Fruit fly (Drosophila melanogaster): ENCODE measurements around the gene CG33665.
A peak's percentile ranks its signal among the peaks of the same experiment; 100 is the strongest.

The CG33665 gene

dm6 chrX:6439495-6439894, 39.2 kb downstream of the CG33665 start (continued):
- TF ChIP-seq CG12219 (GFP tag; optimal IDR thresholded peaks at IDR 0.05), result peak; percentile 18
- peak; percentile 41; the same call in 1 of the 2 replicates for TF ChIP-seq Rx (GFP tag; IDR thresholded peaks at IDR 0.05)
- no peak for TF ChIP-seq gcm2 (GFP tag; optimal IDR thresholded peaks at IDR 0.05)
- TF ChIP-seq CG3726 (GFP tag; IDR thresholded peaks at IDR 0.05), result no peak
- TF ChIP-seq CG10147 (GFP tag; optimal IDR thresholded peaks at IDR 0.05), result peak; percentile 21
- TF ChIP-seq BtbVII (GFP tag; optimal IDR thresholded peaks at IDR 0.05), result peak; percentile 40
- TF ChIP-seq pan (optimal IDR thresholded peaks at IDR 0.05), result no peak
- TF ChIP-seq pan (GFP tag; optimal IDR thresholded peaks at IDR 0.05 in 1 of 2, IDR thresholded peaks at IDR 0.05 in 1 of 2), result peak in 1 of 2 experiments; percentile 76
- no peak for TF ChIP-seq CG13775 (GFP tag; optimal IDR thresholded peaks at IDR 0.05)
- peak; percentile 35 for TF ChIP-seq CG6683 (GFP tag; optimal IDR thresholded peaks at IDR 0.05)
- no peak for TF ChIP-seq CG4617 (GFP tag; optimal IDR thresholded peaks at IDR 0.05; ENCODE audit: borderline replicate concordance)
- no peak for TF ChIP-seq Atf-2 (GFP tag; optimal IDR thresholded peaks at IDR 0.05)
- TF ChIP-seq h (optimal IDR thresholded peaks at IDR 0.05), result no peak
- TF ChIP-seq dmrt11E (tag; optimal IDR thresholded peaks at IDR 0.05), result no peak
- TF ChIP-seq jumu (GFP tag; optimal IDR thresholded peaks at IDR 0.05), result no peak
- TF ChIP-seq CG12942 (GFP tag; optimal IDR thresholded peaks at IDR 0.05), result no peak
- TF ChIP-seq bowl (GFP tag; IDR thresholded peaks at IDR 0.05), result no peak
- no peak for TF ChIP-seq C15 (GFP tag; IDR thresholded peaks at IDR 0.05)
- TF ChIP-seq cad (GFP tag; optimal IDR thresholded peaks at IDR 0.05), result no peak
- peak; percentile 61; the same call in 2 of the 3 replicates for TF ChIP-seq CG34422 (GFP tag; IDR thresholded peaks at IDR 0.05)
- TF ChIP-seq p53 (GFP tag; optimal IDR thresholded peaks at IDR 0.05), result no peak
- no peak for TF ChIP-seq grau (tag; optimal IDR thresholded peaks at IDR 0.05)
- TF ChIP-seq phol (tag; optimal IDR thresholded peaks at IDR 0.05), result peak; percentile 10
- no peak for TF ChIP-seq fd64A (GFP tag; optimal IDR thresholded peaks at IDR 0.05)
- peak; percentile 53 for TF ChIP-seq gsb (GFP tag; IDR thresholded peaks at IDR 0.05)
- TF ChIP-seq lab (GFP tag; optimal IDR thresholded peaks at IDR 0.05), result peak; percentile 87
- peak; percentile 48 for TF ChIP-seq scrt (GFP tag; optimal IDR thresholded peaks at IDR 0.05)
- no peak for TF ChIP-seq aop (GFP tag; IDR thresholded peaks at IDR 0.05)
- TF ChIP-seq Six4 (GFP tag; optimal IDR thresholded peaks at IDR 0.05), result no peak
- TF ChIP-seq CG6854 (GFP tag; optimal IDR thresholded peaks at IDR 0.05), result peak; percentile 25
- TF ChIP-seq MTF-1 (GFP tag; optimal IDR thresholded peaks at IDR 0.05; ENCODE audit: borderline replicate concordance), result no peak
- peak; percentile 40; the same call in 1 of the 2 replicates for TF ChIP-seq MBD-R2 (GFP tag; IDR thresholded peaks at IDR 0.05)
- TF ChIP-seq Camta (GFP tag; optimal IDR thresholded peaks at IDR 0.05), result no peak
- TF ChIP-seq chinmo (GFP tag; IDR thresholded peaks at IDR 0.05; ENCODE audit: partially characterized antibody), result no peak
- TF ChIP-seq cas (GFP tag; IDR thresholded peaks at IDR 0.05), result no peak
- TF ChIP-seq CG1603 (tag; optimal IDR thresholded peaks at IDR 0.05), result no peak

Measured in whole organism, embryonic.